Worm (Caenorhabditis elegans) whole organism, mixed stage, embryonic: Measurements from ENCODE around the gene D1086.5.

Source experiments
- elt-1 ChIP-seq: sonication (generic microtip); optimal IDR thresholded peaks from 2 replicates; lab custom pipeline; 2017; ENCODE audit warnings: missing genetic modification characterization, mild to moderate bottlenecking, missing compliant biosample characterization, antibody characterized with exemption, moderate library complexity, borderline replicate concordance; ENCODE audit not compliant: insufficient read depth
- elt-3 ChIP-seq: fragments of 150-350 bp; optimal IDR thresholded peaks from 2 replicates; lab custom pipeline; 2014; ENCODE audit warnings: missing biosample characterization, missing genetic modification characterization
- lin-13 ChIP-seq: fragments of 150-350 bp; optimal IDR thresholded peaks from 2 replicates; lab custom pipeline; 2014; ENCODE audit warnings: missing biosample characterization, missing genetic modification characterization
- lsy-2 ChIP-seq: fragments of 150-350 bp; optimal IDR thresholded peaks from 2 replicates; lab custom pipeline; 2014; ENCODE audit warnings: missing biosample characterization, missing genetic modification characterization
- snpc-4 ChIP-seq: fragments of 150-350 bp; optimal IDR thresholded peaks from 2 replicates; lab custom pipeline; 2014; ENCODE audit warnings: missing biosample characterization, missing genetic modification characterization
- unc-39 ChIP-seq: fragments of 150-350 bp; optimal IDR thresholded peaks from 2 replicates; lab custom pipeline; 2014; ENCODE audit warnings: missing biosample characterization, missing genetic modification characterization
- unc-62 ChIP-seq: fragments of 150-350 bp; optimal IDR thresholded peaks from 2 replicates; lab custom pipeline; 2014; ENCODE audit warnings: missing biosample characterization, missing genetic modification reagents, missing genetic modification characterization

DNA sequence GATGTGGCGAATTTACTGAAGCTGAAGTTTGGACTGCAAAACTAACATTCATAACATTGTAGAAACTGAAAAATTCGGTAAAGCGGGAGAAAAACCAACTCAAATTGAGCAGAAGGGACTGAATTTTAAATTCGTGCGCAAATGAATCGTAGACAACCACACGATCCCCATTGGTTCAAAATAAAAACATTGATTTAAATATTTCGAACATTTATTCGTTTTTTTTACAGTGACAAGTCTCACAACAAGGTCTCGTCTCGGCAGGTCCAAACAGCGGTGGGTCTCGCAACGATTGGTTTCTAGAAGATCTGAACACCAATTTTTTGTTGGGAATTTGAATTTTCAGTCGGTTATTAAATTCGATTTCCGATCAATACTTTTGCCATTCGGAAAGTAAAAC is 4.6 kb downstream of the D1086.5 start, which contains the start of gene D1086.18:
- TF ChIP-seq unc-62 (GFP tag; lab: Kevin White, UChicago) (no peak), elt-3 (tag; lab: Kevin White, UChicago) (no peak), snpc-4 (tag; lab: Kevin White, UChicago) (no peak), lsy-2 (tag; lab: Kevin White, UChicago) (no peak), lin-13 (no peak), unc-39 (tag; lab: Kevin White, UChicago) (no peak), elt-1 (tag; lab: Kevin White, UChicago) (no peak)
